Worm (Caenorhabditis elegans) whole organism, young adult: ENCODE measurements around the gene rars-2.

Experiments used
- B0035.1 ChIP-seq: sonication (generic microtip); optimal IDR thresholded peaks from 2 replicates; lab custom pipeline; 2016; ENCODE audit warnings: missing genetic modification characterization, mild to moderate bottlenecking, missing compliant biosample characterization, missing genotype, missing genetic modification reagents
- B0261.1 ChIP-seq: sonication (generic microtip); optimal IDR thresholded peaks from 2 replicates; lab custom pipeline; 2016; ENCODE audit warnings: mild to moderate bottlenecking, missing genetic modification characterization, moderate library complexity, missing compliant biosample characterization
- C17E4.6 ChIP-seq: fragments of 200-800 bp; sonication (Bioruptor generic); IDR thresholded peaks from 2 replicates; pipeline ENCODE4 v1.3.6; 2022; ENCODE audit warnings: missing genetic modification reagents, missing genetic modification characterization, missing compliant biosample characterization
- F22D6.2 ChIP-seq: sonication (generic microtip); optimal IDR thresholded peaks from 2 replicates; lab custom pipeline; 2016; ENCODE audit warnings: mild to moderate bottlenecking, missing genetic modification characterization, missing compliant biosample characterization
- F33H1.4 ChIP-seq: fragments of 200-800 bp; sonication (Bioruptor generic); IDR thresholded peaks from 2 replicates; pipeline ENCODE4 v1.3.6; 2022; ENCODE audit warnings: missing genetic modification reagents, missing genetic modification characterization, missing compliant biosample characterization
- F52B5.7 ChIP-seq: sonication (generic microtip); optimal IDR thresholded peaks from 2 replicates; lab custom pipeline; 2016; ENCODE audit warnings: mild to moderate bottlenecking, missing genetic modification characterization, missing compliant biosample characterization
- T26A5.8 ChIP-seq: sonication (generic microtip); optimal IDR thresholded peaks from 2 replicates; lab custom pipeline; 2016; ENCODE audit warnings: missing genetic modification characterization, missing compliant biosample characterization
- Y67H2A.10 ChIP-seq: fragments of 200-800 bp; sonication (Bioruptor generic); conservative IDR thresholded peaks from 2 replicates; pipeline ENCODE4 v1.3.6; 2022; ENCODE audit warnings: missing genetic modification reagents, missing genetic modification characterization, missing compliant biosample characterization
- Y79H2A.3 ChIP-seq: fragments of 200-800 bp; sonication (Bioruptor generic); conservative IDR thresholded peaks from 2 replicates; pipeline ENCODE4 v1.3.6; 2022; ENCODE audit warnings: missing genetic modification reagents, missing genetic modification characterization, missing compliant biosample characterization
- attf-5 ChIP-seq: fragments of 200-800 bp; sonication (Bioruptor generic); optimal IDR thresholded peaks from 2 replicates; lab custom pipeline; 2018; ENCODE audit warnings: mild to moderate bottlenecking, missing genetic modification characterization, missing compliant biosample characterization
- cebp-1 ChIP-seq, 2 experiments: fragments of 200-800 bp in 1 of 2; sonication (Bioruptor generic) in 1 of 2; sonication (generic microtip) in 1 of 2; IDR thresholded peaks in 1 of 2; optimal IDR thresholded peaks in 1 of 2; 2 replicates each; pipeline versions ENCODE4 v1.3.6 to Lab custom; 2017 to 2022; ENCODE audit warnings: missing compliant biosample characterization in 2 of 2, missing genetic modification characterization in 2 of 2, mild to moderate bottlenecking in 1 of 2, missing genetic modification reagents in 1 of 2, moderate library complexity in 1 of 2
- ceh-100 ChIP-seq: fragments of 200-800 bp; sonication (Bioruptor generic); IDR thresholded peaks from 2 replicates; pipeline ENCODE4 v1.3.6; 2022; ENCODE audit warnings: missing genetic modification reagents, missing genetic modification characterization, missing compliant biosample characterization
- dpff-1 ChIP-seq: sonication (generic microtip); optimal IDR thresholded peaks from 2 replicates; lab custom pipeline; 2017; ENCODE audit warnings: mild to moderate bottlenecking, missing genetic modification characterization, missing compliant biosample characterization
- fkh-3 ChIP-seq: sonication (generic microtip); optimal IDR thresholded peaks from 2 replicates; lab custom pipeline; 2016; ENCODE audit warnings: mild to moderate bottlenecking, missing genetic modification characterization, missing compliant biosample characterization
- him-1 ChIP-seq: sonication (generic microtip); optimal IDR thresholded peaks from 2 replicates; lab custom pipeline; 2016; ENCODE audit warnings: missing genotype, missing genetic modification reagents, missing genetic modification characterization, missing compliant biosample characterization
- hmg-1.2 ChIP-seq: fragments of 200-800 bp; sonication (Bioruptor generic); IDR thresholded peaks from 2 replicates; pipeline ENCODE4 v1.3.6; 2022; ENCODE audit warnings: missing genetic modification reagents, missing genetic modification characterization, missing compliant biosample characterization
- hmg-20 ChIP-seq: fragments of 200-800 bp; sonication (Bioruptor generic); IDR thresholded peaks from 2 replicates; pipeline ENCODE4 v1.3.6; 2022; ENCODE audit warnings: missing genetic modification reagents, missing genetic modification characterization, missing compliant biosample characterization
- hsf-1 ChIP-seq: fragments of 200-800 bp; sonication (Bioruptor generic); IDR thresholded peaks from 2 replicates; pipeline ENCODE4 v1.3.6; 2022; ENCODE audit warnings: missing genetic modification reagents, missing genetic modification characterization, missing compliant biosample characterization
- lag-1 ChIP-seq: fragments of 200-800 bp; sonication (Bioruptor generic); IDR thresholded peaks from 2 replicates; pipeline ENCODE4 v1.3.6; 2022; ENCODE audit warnings: missing genetic modification reagents, missing genetic modification characterization, missing compliant biosample characterization
- lin-35 ChIP-seq, 3 experiments: fragments of 150-350 bp in 2 of 3; sonication (generic microtip) in 1 of 3; optimal IDR thresholded peaks; 2 replicates each; lab custom pipeline; 2014 to 2018; ENCODE audit warnings: missing biosample characterization in 3 of 3, missing genetic modification characterization in 3 of 3, missing genetic modification reagents in 3 of 3
- lsy-27 ChIP-seq: sonication (generic microtip); optimal IDR thresholded peaks from 2 replicates; lab custom pipeline; 2017; ENCODE audit warnings: missing genetic modification characterization, mild to moderate bottlenecking, missing compliant biosample characterization, antibody characterized with exemption, missing genotype, borderline replicate concordance; ENCODE audit not compliant: insufficient read depth
- madf-8 ChIP-seq: fragments of 200-800 bp; sonication (Bioruptor generic); conservative IDR thresholded peaks from 2 replicates; pipeline ENCODE4 v1.3.6; 2022; ENCODE audit warnings: missing genetic modification reagents, missing genetic modification characterization, missing compliant biosample characterization
- mcd-1 ChIP-seq: fragments of 200-800 bp; sonication (Bioruptor generic); IDR thresholded peaks from 2 replicates; pipeline ENCODE4 v1.3.6; 2022; ENCODE audit warnings: missing genetic modification reagents, missing genetic modification characterization, missing compliant biosample characterization
- nfya-2 ChIP-seq: fragments of 200-800 bp; sonication (Bioruptor generic); IDR thresholded peaks from 2 replicates; pipeline ENCODE4 v1.3.6; 2022; ENCODE audit warnings: missing genetic modification reagents, missing genetic modification characterization, missing compliant biosample characterization
- nhr-179 ChIP-seq: sonication (generic microtip); optimal IDR thresholded peaks from 2 replicates; lab custom pipeline; 2016; ENCODE audit warnings: mild to moderate bottlenecking, missing genetic modification characterization, missing compliant biosample characterization
- nhr-90 ChIP-seq: sonication (generic microtip); optimal IDR thresholded peaks from 2 replicates; lab custom pipeline; 2016; ENCODE audit warnings: missing genotype, mild to moderate bottlenecking, missing genetic modification characterization, missing compliant biosample characterization
- pbrm-1 ChIP-seq: fragments of 200-800 bp; sonication (Bioruptor generic); IDR thresholded peaks from 2 replicates; pipeline ENCODE4 v1.3.6; 2022; ENCODE audit warnings: missing genetic modification reagents, missing genetic modification characterization, missing compliant biosample characterization
- rcor-1 ChIP-seq: fragments of 200-800 bp; sonication (Bioruptor generic); IDR thresholded peaks from 2 replicates; pipeline ENCODE4 v1.3.6; 2022; ENCODE audit warnings: missing genetic modification reagents, missing genetic modification characterization, missing compliant biosample characterization
- repo-1 ChIP-seq: sonication (generic microtip); optimal IDR thresholded peaks from 2 replicates; lab custom pipeline; 2017; ENCODE audit warnings: mild to moderate bottlenecking, missing genetic modification characterization, missing compliant biosample characterization
- rpc-1 ChIP-seq, 2 experiments: fragments of 150-350 bp in 1 of 2; sonication (generic microtip) in 1 of 2; optimal IDR thresholded peaks; 2 replicates each; lab custom pipeline; 2014 to 2018; ENCODE audit warnings: missing biosample characterization in 1 of 2, missing genetic modification characterization in 1 of 2, missing genetic modification reagents in 1 of 2, missing genotype in 1 of 2
- sdz-38 ChIP-seq: sonication (generic microtip); optimal IDR thresholded peaks from 2 replicates; lab custom pipeline; 2016; ENCODE audit warnings: missing genotype, missing genetic modification characterization, missing compliant biosample characterization
- snpc-3.4 ChIP-seq: sonication (generic microtip); optimal IDR thresholded peaks from 2 replicates; lab custom pipeline; 2017; ENCODE audit warnings: missing genetic modification characterization, mild to moderate bottlenecking, missing compliant biosample characterization, antibody characterized with exemption, moderate library complexity, missing genotype, missing genetic modification reagents
- sptf-2 ChIP-seq: fragments of 200-800 bp; sonication (Bioruptor generic); optimal IDR thresholded peaks from 2 replicates; lab custom pipeline; 2018; ENCODE audit warnings: mild to moderate bottlenecking, missing genetic modification characterization, missing compliant biosample characterization
- tbx-9 ChIP-seq: sonication (generic microtip); optimal IDR thresholded peaks from 2 replicates; lab custom pipeline; 2016; ENCODE audit warnings: borderline replicate concordance, missing genetic modification characterization, inconsistent platforms, missing compliant biosample characterization
- ztf-18 ChIP-seq: sonication (generic microtip); optimal IDR thresholded peaks from 2 replicates; lab custom pipeline; 2016; ENCODE audit warnings: missing genotype, mild to moderate bottlenecking, missing genetic modification characterization, missing compliant biosample characterization
- ztf-26 ChIP-seq: sonication (generic microtip); optimal IDR thresholded peaks from 2 replicates; lab custom pipeline; 2017; ENCODE audit warnings: missing genetic modification characterization, missing compliant biosample characterization

Gene rars-2

ce11 chrII:6170236-6170635, 44.9 kb downstream of the rars-2 start:
- TF ChIP-seq cebp-1 (GFP tag; IDR thresholded peaks at IDR 0.05; lab: Robert Waterston, UW): no peak
- TF ChIP-seq cebp-1 (tag; optimal IDR thresholded peaks at IDR 0.05; lab: Kevin White, UChicago): no peak
- no peak for TF ChIP-seq T26A5.8 (tag; lab: Kevin White, UChicago)
- TF ChIP-seq fkh-3 (tag; lab: Kevin White, UChicago): no peak
- no peak for TF ChIP-seq ztf-18 (tag; lab: Kevin White, UChicago)
- TF ChIP-seq attf-5 (GFP tag; lab: Kevin White, UChicago): no peak
- TF ChIP-seq F33H1.4: no peak
- TF ChIP-seq repo-1 (tag; lab: Kevin White, UChicago): no peak

ce11 chrII:6171228-6171627, 45.9 kb downstream of the rars-2 start, which contains the start of gene F40H3.3:
Gene F40H3.3, plus strand, starts transcription at chrII:6171507.
- TF ChIP-seq ztf-26 (tag; lab: Kevin White, UChicago) (no peak), pbrm-1 (no peak), C17E4.6 (GFP tag; lab: Robert Waterston, UW) (no peak), snpc-3.4 (tag; lab: Kevin White, UChicago) (no peak), nhr-179 (tag; lab: Kevin White, UChicago) (no peak), ceh-100 (GFP tag; lab: Robert Waterston, UW) (no peak), madf-8 (no peak), mcd-1 (GFP tag; lab: Robert Waterston, UW) (no peak), sdz-38 (no peak), rcor-1 (no peak), nfya-2 (GFP tag; lab: Robert Waterston, UW) (no peak), tbx-9 (tag; lab: Kevin White, UChicago) (no peak), F22D6.2 (tag; lab: Kevin White, UChicago) (no peak), F33H1.4 (no peak), lsy-27 (tag; lab: Kevin White, UChicago) (no peak), F52B5.7 (no peak), nhr-90 (tag; lab: Kevin White, UChicago) (no peak), him-1 (tag; lab: Kevin White, UChicago) (no peak), B0261.1 (no peak), hmg-20 (no peak)

- TF ChIP-seq rpc-1 (optimal IDR thresholded peaks at IDR 0.05; lab: Kevin White, UChicago) (no peak), rpc-1 (tag; optimal IDR thresholded peaks at IDR 0.05; lab: Kevin White, UChicago) (no peak), B0035.1 (no peak), lag-1 (GFP tag; lab: Robert Waterston, UW) (no peak), dpff-1 (tag; lab: Kevin White, UChicago) (no peak), lsy-27 (tag; lab: Kevin White, UChicago) (no peak), lin-35 (GFP tag; optimal IDR thresholded peaks at IDR 0.05; lab: Kevin White, UChicago) (no peak), sptf-2 (GFP tag; lab: Kevin White, UChicago) (no peak), hmg-1.2 (no peak), rcor-1 (no peak), hsf-1 (no peak), Y67H2A.10 (GFP tag; lab: Robert Waterston, UW) (no peak), repo-1 (tag; lab: Kevin White, UChicago) (no peak), Y79H2A.3 (GFP tag; lab: Robert Waterston, UW) (no peak)
- TF ChIP-seq, all 124 proteins: peak for 0
These were observed 48.0 kb downstream of the rars-2 start, which contains the start of gene F40H3.2 for ce11 chrII:6173400-6173799. Gene F40H3.2, plus strand, starts transcription at chrII:6173649.
